Worm (Caenorhabditis elegans) whole organism, late embryonic: ENCODE measurements around the gene T13F3.4.

Source experiments
- eyg-1 ChIP-seq: sonication (generic microtip); optimal IDR thresholded peaks from 2 replicates; lab custom pipeline; 2016; ENCODE audit warnings: missing genotype, missing genetic modification characterization, missing compliant biosample characterization
- madf-2 ChIP-seq: sonication (generic microtip); optimal IDR thresholded peaks from 2 replicates; lab custom pipeline; 2017; ENCODE audit warnings: missing genetic modification characterization, missing compliant biosample characterization

ce11 chrV:16259684-16260083 lies 6.7 kb downstream of the T13F3.4 start, which contains the start of gene nhr-127:
- TF ChIP-seq eyg-1 (tag; lab: Kevin White, UChicago) (no peak), madf-2 (tag; lab: Kevin White, UChicago) (no peak)
